Fruit fly (Drosophila melanogaster) whole organism, prepupa: ENCODE data around the gene CG31689.

Experiments used
- Blimp-1 ChIP-seq: fragments of 200-800 bp; sonication (Bioruptor generic); optimal IDR thresholded peaks from 3 replicates; lab custom pipeline; 2017; ENCODE audit warnings: missing biosample characterization, missing genetic modification characterization, mild to moderate bottlenecking, moderate library complexity, missing genetic modification reagents
- CG10631 ChIP-seq: fragments of 200-800 bp; sonication (Bioruptor generic); optimal IDR thresholded peaks from 2 replicates; lab custom pipeline; 2016; ENCODE audit warnings: missing biosample characterization, missing genetic modification characterization
- CG11294 ChIP-seq: fragments of 200-800 bp; sonication (Bioruptor generic); IDR thresholded peaks from 2 replicates; pipeline ENCODE4 v1.3.6; 2022; ENCODE audit warnings: missing biosample characterization, missing genetic modification characterization
- CG11762 ChIP-seq: fragments of 200-800 bp; sonication (Bioruptor generic); optimal IDR thresholded peaks from 3 replicates; lab custom pipeline; 2016; ENCODE audit warnings: missing biosample characterization, missing genetic modification characterization; ENCODE audit not compliant: insufficient read depth
- CG11902 ChIP-seq: fragments of 200-800 bp; sonication (Bioruptor generic); optimal IDR thresholded peaks from 3 replicates; lab custom pipeline; 2016; ENCODE audit warnings: missing biosample characterization, missing genetic modification characterization
- CG1621 ChIP-seq: fragments of 200-800 bp; sonication (Bioruptor generic); optimal IDR thresholded peaks from 3 replicates; lab custom pipeline; 2018; ENCODE audit warnings: missing biosample characterization, mild to moderate bottlenecking, missing genetic modification characterization
- CG16779 ChIP-seq: fragments of 200-800 bp; sonication (Bioruptor generic); optimal IDR thresholded peaks from 3 replicates; lab custom pipeline; 2017; ENCODE audit warnings: missing biosample characterization, mild to moderate bottlenecking, missing genetic modification characterization
- CG32006 ChIP-seq: fragments of 200-800 bp; sonication (Bioruptor generic); optimal IDR thresholded peaks from 3 replicates; lab custom pipeline; 2017; ENCODE audit warnings: missing biosample characterization, mild to moderate bottlenecking, missing genetic modification characterization
- CG34406 ChIP-seq: fragments of 200-800 bp; sonication (Bioruptor generic); optimal IDR thresholded peaks from 3 replicates; lab custom pipeline; 2016; ENCODE audit warnings: missing biosample characterization, missing genetic modification characterization
- CG3919 ChIP-seq: fragments of 200-800 bp; sonication (Bioruptor generic); optimal IDR thresholded peaks from 3 replicates; lab custom pipeline; 2016; ENCODE audit warnings: missing biosample characterization, missing genetic modification characterization
- CG6163 ChIP-seq: fragments of 200-800 bp; sonication (Bioruptor generic); IDR thresholded peaks from 3 replicates; pipeline ENCODE4 v1.3.6; 2022; ENCODE audit warnings: missing biosample characterization, missing genetic modification characterization
- CG6276 ChIP-seq: fragments of 200-800 bp; sonication (Bioruptor generic); optimal IDR thresholded peaks from 2 replicates; lab custom pipeline; 2017; ENCODE audit warnings: missing biosample characterization, mild to moderate bottlenecking, missing genetic modification characterization
- CG6808 ChIP-seq: fragments of 200-800 bp; sonication (Bioruptor generic); optimal IDR thresholded peaks from 3 replicates; lab custom pipeline; 2017; ENCODE audit warnings: missing biosample characterization, missing genetic modification characterization, mild to moderate bottlenecking, moderate library complexity, missing genetic modification reagents
- CG7368 ChIP-seq: fragments of 200-800 bp; sonication (Bioruptor generic); optimal IDR thresholded peaks from 3 replicates; lab custom pipeline; 2016; ENCODE audit warnings: missing biosample characterization, missing genetic modification characterization
- CG8319 ChIP-seq: fragments of 200-800 bp; sonication (Bioruptor generic); optimal IDR thresholded peaks from 3 replicates; lab custom pipeline; 2016; ENCODE audit warnings: missing biosample characterization, missing genetic modification characterization
- CG8632 ChIP-seq: fragments of 200-800 bp; sonication (Bioruptor generic); optimal IDR thresholded peaks from 3 replicates; lab custom pipeline; 2016; ENCODE audit warnings: missing biosample characterization, missing genetic modification characterization
- Eip75B ChIP-seq: fragments of 200-800 bp; sonication (Bioruptor generic); optimal IDR thresholded peaks from 3 replicates; lab custom pipeline; 2016; ENCODE audit warnings: missing biosample characterization, missing genetic modification characterization
- Eip78C ChIP-seq: fragments of 200-800 bp; sonication (Bioruptor generic); peaks from one replicate; lab custom pipeline; 2016; ENCODE audit warnings: missing biosample characterization, missing genetic modification characterization
- Eip93F ChIP-seq: fragments of 200-800 bp; sonication (Bioruptor generic); optimal IDR thresholded peaks from 2 replicates; lab custom pipeline; 2016; ENCODE audit warnings: missing biosample characterization, mild to moderate bottlenecking, missing genetic modification characterization
- Ets21C ChIP-seq: fragments of 200-800 bp; sonication (Bioruptor generic); optimal IDR thresholded peaks from 3 replicates; lab custom pipeline; 2016; ENCODE audit warnings: missing biosample characterization, missing genetic modification characterization
- Ets96B ChIP-seq: fragments of 200-800 bp; optimal IDR thresholded peaks from 2 replicates; lab custom pipeline; 2019; ENCODE audit warnings: missing biosample characterization, mild to moderate bottlenecking, missing genetic modification characterization, moderate library complexity
- Gug ChIP-seq: fragments of 200-800 bp; sonication (Bioruptor generic); IDR thresholded peaks from 2 replicates; pipeline ENCODE4 v1.3.6; 2022; ENCODE audit warnings: missing biosample characterization, missing genetic modification characterization
- Hr38 ChIP-seq: sonication (Bioruptor generic); optimal IDR thresholded peaks from 2 replicates; lab custom pipeline; 2016; ENCODE audit warnings: missing biosample characterization, missing genetic modification characterization
- Hr39 ChIP-seq: fragments of 200-800 bp; sonication (Bioruptor generic); optimal IDR thresholded peaks from 2 replicates; lab custom pipeline; 2016; ENCODE audit warnings: missing biosample characterization, missing genetic modification characterization
- Hr4 ChIP-seq: fragments of 200-800 bp; sonication (Bioruptor generic); optimal IDR thresholded peaks from 3 replicates; lab custom pipeline; 2016; ENCODE audit warnings: missing biosample characterization, missing genetic modification characterization
- Lpt ChIP-seq: fragments of 200-800 bp; sonication (Bioruptor generic); optimal IDR thresholded peaks from 3 replicates; lab custom pipeline; 2016; ENCODE audit warnings: missing biosample characterization, missing genetic modification characterization
- Met ChIP-seq: fragments of 200-800 bp; sonication (Bioruptor generic); optimal IDR thresholded peaks from 3 replicates; lab custom pipeline; 2016; ENCODE audit warnings: missing biosample characterization, missing genetic modification characterization
- OdsH ChIP-seq: fragments of 200-800 bp; sonication (Bioruptor generic); optimal IDR thresholded peaks from 3 replicates; lab custom pipeline; 2016; ENCODE audit warnings: missing biosample characterization, missing genetic modification characterization
- Smox ChIP-seq: fragments of 200-800 bp; sonication (Bioruptor generic); optimal IDR thresholded peaks from 3 replicates; lab custom pipeline; 2016; ENCODE audit warnings: missing biosample characterization, missing genetic modification characterization
- Sox102F ChIP-seq: fragments of 200-800 bp; sonication (Bioruptor generic); optimal IDR thresholded peaks from 2 replicates; lab custom pipeline; 2016; ENCODE audit warnings: missing biosample characterization, mild to moderate bottlenecking, missing genetic modification characterization
- Sox14 ChIP-seq: fragments of 200-800 bp; sonication (Bioruptor generic); optimal IDR thresholded peaks from 3 replicates; lab custom pipeline; 2016; ENCODE audit warnings: missing biosample characterization, missing genetic modification characterization
- Sox15 ChIP-seq: fragments of 200-800 bp; sonication (Bioruptor generic); optimal IDR thresholded peaks from 3 replicates; lab custom pipeline; 2016; ENCODE audit warnings: missing biosample characterization, missing genetic modification characterization
- achi ChIP-seq: fragments of 200-800 bp; sonication (Bioruptor generic); optimal IDR thresholded peaks from 3 replicates; lab custom pipeline; 2016; ENCODE audit warnings: missing biosample characterization, missing genetic modification characterization
- acj6 ChIP-seq: fragments of 200-800 bp; sonication (Bioruptor generic); optimal IDR thresholded peaks from 3 replicates; lab custom pipeline; 2016; ENCODE audit warnings: missing biosample characterization, missing genetic modification characterization
- dac ChIP-seq: fragments of 200-800 bp; sonication (Bioruptor generic); optimal IDR thresholded peaks from 2 replicates; lab custom pipeline; 2017; ENCODE audit warnings: missing biosample characterization, mild to moderate bottlenecking, missing genetic modification characterization
- dsx ChIP-seq: fragments of 200-800 bp; optimal IDR thresholded peaks from 3 replicates; lab custom pipeline; 2019; ENCODE audit warnings: missing biosample characterization, mild to moderate bottlenecking, missing genetic modification characterization, moderate library complexity; ENCODE audit not compliant: poor library complexity, severe bottlenecking
- eg ChIP-seq: fragments of 200-800 bp; sonication (Bioruptor generic); IDR thresholded peaks from 3 replicates; pipeline ENCODE4 v1.3.6; 2022; ENCODE audit warnings: missing biosample characterization, missing genetic modification characterization
- esn ChIP-seq: fragments of 200-800 bp; sonication (Bioruptor generic); optimal IDR thresholded peaks from 2 replicates; lab custom pipeline; 2016; ENCODE audit warnings: missing biosample characterization, mild to moderate bottlenecking, missing genetic modification characterization, moderate library complexity
- fd85E ChIP-seq: fragments of 200-800 bp; sonication (Bioruptor generic); optimal IDR thresholded peaks from 3 replicates; lab custom pipeline; 2016; ENCODE audit warnings: missing biosample characterization, missing genetic modification characterization
- lz ChIP-seq: fragments of 200-800 bp; sonication (Bioruptor generic); optimal IDR thresholded peaks from 3 replicates; lab custom pipeline; 2016; ENCODE audit warnings: missing biosample characterization, missing genetic modification characterization
- net ChIP-seq: fragments of 200-800 bp; sonication (Bioruptor generic); optimal IDR thresholded peaks from 3 replicates; lab custom pipeline; 2016; ENCODE audit warnings: missing biosample characterization, missing genetic modification characterization
- pdm3 ChIP-seq: fragments of 200-800 bp; sonication (Bioruptor generic); optimal IDR thresholded peaks from 3 replicates; lab custom pipeline; 2016; ENCODE audit warnings: missing biosample characterization, missing genetic modification characterization
- salr ChIP-seq, 2 experiments: fragments of 200-800 bp; sonication (Bioruptor generic); optimal IDR thresholded peaks; 3 replicates each; lab custom pipeline; 2016 to 2018; ENCODE audit warnings: missing biosample characterization in 2 of 2, missing genetic modification characterization in 2 of 2, mild to moderate bottlenecking in 1 of 2
- spab ChIP-seq: fragments of 200-800 bp; sonication (Bioruptor generic); optimal IDR thresholded peaks from 2 replicates; lab custom pipeline; 2017; ENCODE audit warnings: missing biosample characterization, mild to moderate bottlenecking, missing genetic modification characterization, missing genetic modification reagents
- ss ChIP-seq, 2 experiments: fragments of 200-800 bp; sonication (Bioruptor generic); optimal IDR thresholded peaks; 2 replicates in 1 of 2; 3 replicates in 1 of 2; lab custom pipeline; 2017 to 2018; ENCODE audit warnings: mild to moderate bottlenecking in 2 of 2, missing biosample characterization in 2 of 2, missing genetic modification characterization in 2 of 2, moderate library complexity in 1 of 2
- svp ChIP-seq: fragments of 200-800 bp; sonication (Bioruptor generic); peaks from one replicate; lab custom pipeline; 2016; ENCODE audit warnings: missing biosample characterization, missing genetic modification characterization
- topi ChIP-seq: fragments of 200-800 bp; sonication (Bioruptor generic); optimal IDR thresholded peaks from 3 replicates; lab custom pipeline; 2016; ENCODE audit warnings: missing biosample characterization, missing genetic modification characterization
- vri ChIP-seq: fragments of 200-800 bp; sonication (Bioruptor generic); optimal IDR thresholded peaks from 3 replicates; lab custom pipeline; 2016; ENCODE audit warnings: missing biosample characterization, mild to moderate bottlenecking, missing genetic modification characterization

CG31689 gene

DNA sequence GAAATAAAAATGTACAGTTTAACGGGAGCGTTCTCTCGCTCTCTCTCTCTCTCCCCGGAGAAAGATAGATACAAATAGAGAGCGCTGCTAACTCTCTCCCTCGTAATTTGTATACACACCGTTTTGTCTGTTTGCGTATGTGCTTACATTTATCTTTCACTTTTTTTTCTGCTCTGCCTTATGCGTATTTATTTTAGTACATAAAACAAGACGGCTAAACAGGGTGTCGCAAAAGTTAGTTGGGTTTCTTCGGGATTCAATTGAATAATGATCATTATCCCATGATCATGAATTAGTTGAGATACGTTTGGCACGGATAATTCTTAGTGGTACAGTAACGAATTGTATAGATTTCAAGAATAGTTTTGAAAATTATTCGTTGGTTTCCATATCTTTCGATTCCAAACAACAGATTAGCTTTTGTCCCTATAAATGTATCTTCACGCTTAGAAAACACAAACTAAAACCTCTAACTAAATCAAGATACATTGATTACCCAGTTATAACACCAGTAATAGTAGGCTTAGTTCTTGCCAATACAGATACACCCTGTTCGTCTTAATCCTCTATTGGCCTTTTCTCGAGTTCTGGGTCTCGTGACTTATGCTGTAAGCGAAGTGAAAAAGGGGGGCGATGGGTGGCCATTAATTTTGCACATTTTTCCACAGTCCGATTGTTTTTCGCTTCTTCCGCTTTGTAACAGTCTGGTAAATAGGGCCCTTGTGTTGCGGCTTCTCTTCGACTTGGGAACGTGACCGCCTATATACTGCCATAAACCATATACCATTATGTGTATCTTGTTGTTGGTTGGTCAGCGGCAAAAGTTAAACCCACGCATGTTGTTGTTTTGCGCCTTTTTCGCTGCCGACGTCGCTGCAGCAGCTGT lies 29.2 kb downstream of the CG31689 start (continued):
- TF ChIP-seq CG34406 (peak; percentile 90), CG3919 (GFP tag; lab: Kevin White, UChicago) (peak; percentile 86), dac (peak; percentile 91), svp (GFP tag; lab: Kevin White, UChicago) (peak; percentile 92), Eip75B (GFP tag; lab: Kevin White, UChicago) (peak; percentile 92), Eip78C (peak; percentile 98), esn (peak; percentile 89), Hr38 (GFP tag; lab: Kevin White, UChicago) (peak; percentile 23), Blimp-1 (GFP tag; lab: Kevin White, UChicago) (peak; percentile 80), Sox15 (GFP tag; lab: Kevin White, UChicago) (peak; percentile 76)

DNA sequence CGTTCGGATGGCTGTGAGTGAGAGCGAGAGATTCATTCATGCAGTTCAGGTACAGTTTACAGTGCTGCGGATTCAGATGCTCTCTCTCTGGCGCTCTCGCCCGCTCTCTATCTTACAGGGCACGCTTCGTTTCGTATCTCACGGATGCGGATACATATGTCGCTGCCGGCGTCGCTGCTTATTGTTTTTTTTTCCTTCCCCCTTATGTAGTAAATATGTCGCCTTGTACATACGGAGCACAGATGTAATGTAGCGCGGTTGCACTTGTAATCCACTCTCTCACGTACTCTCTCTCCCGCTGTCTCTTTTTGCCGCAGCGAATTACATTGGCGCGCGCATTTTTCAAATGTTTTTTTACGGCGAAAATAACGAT lies 29.8 kb downstream of the CG31689 start:
- TF ChIP-seq Sox14 (GFP tag; lab: Kevin White, UChicago) = no peak
- no peak for TF ChIP-seq acj6 (GFP tag; lab: Kevin White, UChicago)
- TF ChIP-seq CG34406 = no peak
- TF ChIP-seq lz (GFP tag; lab: Kevin White, UChicago) = no peak
- no peak for TF ChIP-seq CG11294
- TF ChIP-seq Lpt = peak; percentile 76
- peak; percentile 50 for TF ChIP-seq Sox102F
- TF ChIP-seq net (GFP tag; lab: Kevin White, UChicago) = peak; percentile 31
- peak; percentile 19 for TF ChIP-seq CG8632 (GFP tag; lab: Kevin White, UChicago)
- peak; percentile 61 for TF ChIP-seq Eip78C
- peak; percentile 11 for TF ChIP-seq CG11762 (GFP tag; lab: Kevin White, UChicago)
- no peak for TF ChIP-seq achi (GFP tag; lab: Kevin White, UChicago)
- no peak for TF ChIP-seq Hr39
- no peak for TF ChIP-seq pdm3 (GFP tag; lab: Kevin White, UChicago)
- no peak for TF ChIP-seq CG32006 (GFP tag; lab: Kevin White, UChicago)
- peak; percentile 48 for TF ChIP-seq CG6808 (GFP tag; lab: Kevin White, UChicago)
- peak; percentile 71 to 76 for TF ChIP-seq ss (GFP tag; optimal IDR thresholded peaks at IDR 0.05; lab: Kevin White, UChicago)
- TF ChIP-seq Hr4 (GFP tag; lab: Kevin White, UChicago) = no peak
- TF ChIP-seq Ets21C = no peak
- TF ChIP-seq CG11902 (GFP tag; lab: Kevin White, UChicago) = no peak
- TF ChIP-seq topi (GFP tag; lab: Kevin White, UChicago) = no peak
- no peak for TF ChIP-seq CG7368 (GFP tag; lab: Kevin White, UChicago)
- no peak for TF ChIP-seq Ets96B
- TF ChIP-seq CG6163 (GFP tag; lab: Robert Waterston, UW) = no peak
- peak; percentile 72 for TF ChIP-seq CG16779 (tag; lab: Kevin White, UChicago)
- TF ChIP-seq Eip75B (GFP tag; lab: Kevin White, UChicago) = no peak
- TF ChIP-seq Smox (GFP tag; lab: Kevin White, UChicago) = no peak
- no peak for TF ChIP-seq CG10631 (GFP tag; lab: Kevin White, UChicago)
- no peak for TF ChIP-seq fd85E
- TF ChIP-seq spab (GFP tag; lab: Kevin White, UChicago) = no peak
- peak; percentile 10 for TF ChIP-seq dsx (GFP tag; lab: Kevin White, UChicago)
- no peak for TF ChIP-seq esn
- peak; percentile 34 for TF ChIP-seq vri (GFP tag; lab: Kevin White, UChicago)
- TF ChIP-seq eg = no peak
- TF ChIP-seq CG8319 (GFP tag; lab: Kevin White, UChicago) = no peak
- no peak for TF ChIP-seq Blimp-1 (GFP tag; lab: Kevin White, UChicago)
- no peak for TF ChIP-seq dac
- TF ChIP-seq Gug (GFP tag; lab: Robert Waterston, UW) = no peak
- no peak for TF ChIP-seq salr (GFP tag; optimal IDR thresholded peaks at IDR 0.05; lab: Kevin White, UChicago)
- no peak for TF ChIP-seq CG6276 (GFP tag; lab: Kevin White, UChicago)
- no peak for TF ChIP-seq Eip93F (GFP tag; lab: Kevin White, UChicago)
- TF ChIP-seq OdsH (GFP tag; lab: Kevin White, UChicago) = no peak
- TF ChIP-seq CG1621 (tag; lab: Kevin White, UChicago) = peak; percentile 32
- TF ChIP-seq Met (GFP tag; lab: Kevin White, UChicago) = no peak
- TF ChIP-seq svp (GFP tag; lab: Kevin White, UChicago) = no peak
- TF ChIP-seq Hr38 (GFP tag; lab: Kevin White, UChicago) = no peak
